Worm (Caenorhabditis elegans): ENCODE results near the gene cpsf-3.

- TF ChIP-seq ama-1 (optimal IDR thresholded peaks at IDR 0.05), result no peak
- TF ChIP-seq flt-1 (GFP tag; IDR thresholded peaks at IDR 0.05), result no peak
- no peak for TF ChIP-seq hmg-4 (GFP tag; optimal IDR thresholded peaks at IDR 0.05)
- TF ChIP-seq tbx-11 (GFP tag; IDR thresholded peaks at IDR 0.05), result no peak
- TF ChIP-seq F13C5.2 (tag; optimal IDR thresholded peaks at IDR 0.05), result no peak
- no peak for TF ChIP-seq B0310.2 (tag; optimal IDR thresholded peaks at IDR 0.05)
- TF ChIP-seq tbx-37 (GFP tag; conservative IDR thresholded peaks at IDR 0.05), result no peak
- TF ChIP-seq aly-1 (tag; optimal IDR thresholded peaks at IDR 0.05), result no peak
- TF ChIP-seq pes-1 (GFP tag; IDR thresholded peaks at IDR 0.05), result no peak
- no peak for TF ChIP-seq ceh-36 (tag; optimal IDR thresholded peaks at IDR 0.05)
- TF ChIP-seq hnd-1 (tag; optimal IDR thresholded peaks at IDR 0.05), result no peak
- no peak for TF ChIP-seq scrt-1 (GFP tag; IDR thresholded peaks at IDR 0.05)
- no peak for TF ChIP-seq ets-7 (tag; optimal IDR thresholded peaks at IDR 0.05)
These were observed 22.1 kb upstream of the cpsf-3 start for ce11 chrIV:13304786-13305185.
